Fruit fly (Drosophila melanogaster): ENCODE measurements around the gene pros.
A peak's percentile ranks its signal among the peaks of the same experiment; 100 is the strongest.

Gene pros

dm6 chr3R:11370805-11371204 lies 42.5 kb downstream of the pros start:
- TF ChIP-seq CG32121 (GFP tag; IDR thresholded peaks at IDR 0.05) = no peak
- no peak for TF ChIP-seq EcR (GFP tag; optimal IDR thresholded peaks at IDR 0.05)
- TF ChIP-seq Snoo (tag; optimal IDR thresholded peaks at IDR 0.05) = no peak
- no peak for TF ChIP-seq CG8301 (tag; optimal IDR thresholded peaks at IDR 0.05)
- TF ChIP-seq gl (tag; optimal IDR thresholded peaks at IDR 0.05) = no peak
- TF ChIP-seq CG12605 (GFP tag; IDR thresholded peaks at IDR 0.05) = no peak
- TF ChIP-seq CG15710 (tag; optimal IDR thresholded peaks at IDR 0.05) = no peak

- peak; percentile 5 for TF ChIP-seq Pif1A (GFP tag; optimal IDR thresholded peaks at IDR 0.05)
- peak; percentile 57 for TF ChIP-seq CG13204 (GFP tag; optimal IDR thresholded peaks at IDR 0.05)
- no peak for TF ChIP-seq CG32121 (GFP tag; IDR thresholded peaks at IDR 0.05)
Measured at dm6 chr3R:11372053-11373016, 44.1 kb downstream of the pros start.

dm6 chr3R:11375142-11375541 lies 46.9 kb downstream of the pros start:
- TF ChIP-seq Snoo (tag; optimal IDR thresholded peaks at IDR 0.05) = no peak
- no peak for TF ChIP-seq CG17806 (tag; optimal IDR thresholded peaks at IDR 0.05)
- TF ChIP-seq CG14655 (GFP tag; optimal IDR thresholded peaks at IDR 0.05) = no peak

- TF ChIP-seq CG12605 (GFP tag; IDR thresholded peaks at IDR 0.05) (no peak), fd96Ca (GFP tag; IDR thresholded peaks at IDR 0.05) (no peak), CG13204 (GFP tag; optimal IDR thresholded peaks at IDR 0.05) (no peak), CG34367 (tag; optimal IDR thresholded peaks at IDR 0.05) (no peak), Pif1B (GFP tag; optimal IDR thresholded peaks at IDR 0.05) (no peak), D1 (tag; optimal IDR thresholded peaks at IDR 0.05) (no peak), Pif1A (GFP tag; optimal IDR thresholded peaks at IDR 0.05) (no peak), CG8159 (tag; optimal IDR thresholded peaks at IDR 0.05) (no peak), Snoo (tag; optimal IDR thresholded peaks at IDR 0.05) (no peak), CG14655 (GFP tag; optimal IDR thresholded peaks at IDR 0.05) (no peak)
Measured at dm6 chr3R:11378564-11379112, 50.4 kb downstream of the pros start.

- no peak for TF ChIP-seq CG34367 (tag; optimal IDR thresholded peaks at IDR 0.05)
- TF ChIP-seq CG10348 (GFP tag; IDR thresholded peaks at IDR 0.05) = no peak
- TF ChIP-seq CG15710 (tag; optimal IDR thresholded peaks at IDR 0.05) = no peak
- no peak for TF ChIP-seq CG8159 (tag; optimal IDR thresholded peaks at IDR 0.05)
- TF ChIP-seq CG13204 (GFP tag; optimal IDR thresholded peaks at IDR 0.05) = no peak
- no peak for TF ChIP-seq CG12605 (GFP tag; IDR thresholded peaks at IDR 0.05)
- TF ChIP-seq fd96Ca (GFP tag; IDR thresholded peaks at IDR 0.05) = no peak
- no peak for TF ChIP-seq CG32121 (GFP tag; IDR thresholded peaks at IDR 0.05)
- TF ChIP-seq CG9948 (tag; optimal IDR thresholded peaks at IDR 0.05) = no peak
- no peak for TF ChIP-seq CG4496 (GFP tag; IDR thresholded peaks at IDR 0.05)
- TF ChIP-seq Snoo (tag; optimal IDR thresholded peaks at IDR 0.05) = no peak
- TF ChIP-seq rn (GFP tag; IDR thresholded peaks at IDR 0.05) = no peak
- TF ChIP-seq gl (tag; optimal IDR thresholded peaks at IDR 0.05) = no peak
- TF ChIP-seq Ets98B (GFP tag; IDR thresholded peaks at IDR 0.05) = no peak
- TF ChIP-seq Pif1A (GFP tag; optimal IDR thresholded peaks at IDR 0.05) = no peak
- no peak for TF ChIP-seq CG14655 (GFP tag; optimal IDR thresholded peaks at IDR 0.05)
- TF ChIP-seq CG17806 (tag; optimal IDR thresholded peaks at IDR 0.05) = no peak
- no peak for TF ChIP-seq Pif1B (GFP tag; optimal IDR thresholded peaks at IDR 0.05)
- no peak for TF ChIP-seq CG8301 (tag; optimal IDR thresholded peaks at IDR 0.05)
Measured at dm6 chr3R:11392805-11393204, 64.5 kb downstream of the pros start.

dm6 chr3R:11393896-11394295 lies 65.6 kb downstream of the pros start:
- TF ChIP-seq CG10348 (GFP tag; IDR thresholded peaks at IDR 0.05) (no peak), CG12605 (GFP tag; IDR thresholded peaks at IDR 0.05) (no peak), Snoo (tag; optimal IDR thresholded peaks at IDR 0.05) (no peak), CG8159 (tag; optimal IDR thresholded peaks at IDR 0.05) (no peak), fd96Ca (GFP tag; IDR thresholded peaks at IDR 0.05) (no peak), CG34367 (tag; optimal IDR thresholded peaks at IDR 0.05) (no peak), CG14655 (GFP tag; optimal IDR thresholded peaks at IDR 0.05) (no peak), Pif1A (GFP tag; optimal IDR thresholded peaks at IDR 0.05) (no peak), gl (tag; optimal IDR thresholded peaks at IDR 0.05) (no peak), CG8301 (tag; optimal IDR thresholded peaks at IDR 0.05) (no peak)

- no peak for TF ChIP-seq CG14655 (GFP tag; optimal IDR thresholded peaks at IDR 0.05)
- TF ChIP-seq CG32121 (GFP tag; IDR thresholded peaks at IDR 0.05) = no peak
- TF ChIP-seq CG17806 (tag; optimal IDR thresholded peaks at IDR 0.05) = no peak
- no peak for TF ChIP-seq CG8159 (tag; optimal IDR thresholded peaks at IDR 0.05)
- no peak for TF ChIP-seq CG8301 (tag; optimal IDR thresholded peaks at IDR 0.05)
- no peak for TF ChIP-seq Pif1A (GFP tag; optimal IDR thresholded peaks at IDR 0.05)
- TF ChIP-seq CG34367 (tag; optimal IDR thresholded peaks at IDR 0.05) = no peak
- TF ChIP-seq CG4496 (GFP tag; IDR thresholded peaks at IDR 0.05) = no peak
- no peak for TF ChIP-seq CG12605 (GFP tag; IDR thresholded peaks at IDR 0.05)
- TF ChIP-seq CG10348 (GFP tag; IDR thresholded peaks at IDR 0.05) = no peak
- no peak for TF ChIP-seq CG9948 (tag; optimal IDR thresholded peaks at IDR 0.05)
- TF ChIP-seq Snoo (tag; optimal IDR thresholded peaks at IDR 0.05) = no peak
- no peak for TF ChIP-seq gl (tag; optimal IDR thresholded peaks at IDR 0.05)
- no peak for TF ChIP-seq CG15710 (tag; optimal IDR thresholded peaks at IDR 0.05)
- TF ChIP-seq EcR (GFP tag; optimal IDR thresholded peaks at IDR 0.05) = no peak
- no peak for TF ChIP-seq Pif1B (GFP tag; optimal IDR thresholded peaks at IDR 0.05)
Measured at dm6 chr3R:11395541-11395940, 67.3 kb downstream of the pros start.
